Worm (Caenorhabditis elegans): ENCODE data around the gene mtl-1.

mtl-1 gene

DNA sequence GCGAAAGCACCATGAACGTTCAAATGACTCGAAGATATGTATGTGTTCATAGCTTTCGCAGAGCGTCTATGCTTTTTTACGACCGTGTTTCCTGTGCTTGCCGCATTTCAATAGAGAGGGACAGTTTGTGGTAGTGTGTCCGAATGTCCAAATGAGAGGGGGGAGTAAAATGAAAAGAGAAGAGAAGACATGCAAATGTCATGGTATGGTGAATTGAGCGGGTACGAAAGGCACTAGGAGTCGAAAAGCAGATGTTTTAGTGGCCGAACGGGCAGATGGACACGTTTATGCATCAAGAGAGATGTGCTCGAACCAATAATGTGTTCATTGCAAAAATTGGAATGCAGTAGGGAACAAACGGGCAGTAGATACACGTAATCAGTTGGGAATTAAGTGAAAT, 6.2 kb downstream of the mtl-1 start:
- TF ChIP-seq aly-1 (tag; optimal IDR thresholded peaks at IDR 0.05) (no peak), hmg-4 (GFP tag; optimal IDR thresholded peaks at IDR 0.05) (peak; percentile 18)

DNA sequence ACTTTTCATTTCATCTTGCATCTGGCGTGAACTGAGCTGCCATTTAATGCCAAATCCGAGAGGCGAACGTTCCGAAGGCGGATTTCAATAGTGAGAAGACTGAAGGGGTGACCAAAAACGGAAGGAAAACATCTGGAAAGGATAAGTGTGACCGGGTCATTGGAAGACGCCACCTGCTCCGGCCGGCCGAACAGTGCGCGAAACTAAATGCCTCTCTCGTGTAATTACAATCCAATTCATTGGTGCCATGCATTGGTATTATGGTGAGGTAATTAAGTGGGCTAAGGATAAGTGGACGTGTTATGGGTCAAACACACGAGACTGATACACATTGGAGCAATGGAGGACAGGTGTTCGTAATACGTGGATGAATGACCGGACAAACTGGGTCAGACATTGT, 7.1 kb downstream of the mtl-1 start:
- TF ChIP-seq tbx-37 (GFP tag; conservative IDR thresholded peaks at IDR 0.05) (no peak; the same call in 1 of the 2 replicates), hnd-1 (tag; optimal IDR thresholded peaks at IDR 0.05) (no peak), ets-7 (tag; optimal IDR thresholded peaks at IDR 0.05) (no peak), tbx-11 (GFP tag; IDR thresholded peaks at IDR 0.05) (no peak), scrt-1 (GFP tag; IDR thresholded peaks at IDR 0.05) (no peak), ceh-36 (tag; optimal IDR thresholded peaks at IDR 0.05) (peak; percentile 13)

DNA sequence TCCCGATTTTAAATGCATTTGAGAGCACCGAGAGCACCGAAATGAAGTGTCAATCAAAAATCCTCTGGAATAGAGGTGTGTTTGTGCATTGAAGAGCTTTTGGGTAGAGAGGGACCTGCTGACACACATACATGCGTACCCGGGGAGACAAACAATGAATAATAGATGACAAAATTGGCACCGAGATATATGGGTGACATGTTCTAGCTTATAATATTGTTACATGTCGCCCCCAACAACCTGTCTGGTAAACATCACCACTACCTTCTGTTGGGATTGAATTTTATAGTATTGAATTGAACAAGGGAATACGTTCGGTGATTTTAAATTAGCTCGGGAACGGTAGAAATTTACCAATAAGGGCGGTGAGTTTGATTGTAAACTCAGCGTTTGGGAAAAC, 7.9 kb downstream of the mtl-1 start:
- TF ChIP-seq hnd-1 (tag; optimal IDR thresholded peaks at IDR 0.05) (no peak), tbx-37 (GFP tag; conservative IDR thresholded peaks at IDR 0.05) (no peak), scrt-1 (GFP tag; IDR thresholded peaks at IDR 0.05) (no peak), ceh-36 (tag; optimal IDR thresholded peaks at IDR 0.05) (no peak), hmbx-1 (tag; optimal IDR thresholded peaks at IDR 0.05) (no peak), pes-1 (GFP tag; IDR thresholded peaks at IDR 0.05) (no peak), sea-1 (GFP tag; conservative IDR thresholded peaks at IDR 0.05) (no peak), ama-1 (optimal IDR thresholded peaks at IDR 0.05) (no peak), aly-1 (tag; optimal IDR thresholded peaks at IDR 0.05) (no peak), tbx-11 (GFP tag; IDR thresholded peaks at IDR 0.05) (no peak), tra-4 (tag; optimal IDR thresholded peaks at IDR 0.05) (no peak), flt-1 (GFP tag; IDR thresholded peaks at IDR 0.05) (no peak), F13C5.2 (tag; optimal IDR thresholded peaks at IDR 0.05) (no peak), ets-7 (tag; optimal IDR thresholded peaks at IDR 0.05) (no peak), B0310.2 (tag; optimal IDR thresholded peaks at IDR 0.05) (no peak), ceh-13 (GFP tag; optimal IDR thresholded peaks at IDR 0.05) (no peak), hmg-4 (GFP tag; optimal IDR thresholded peaks at IDR 0.05) (no peak)

DNA sequence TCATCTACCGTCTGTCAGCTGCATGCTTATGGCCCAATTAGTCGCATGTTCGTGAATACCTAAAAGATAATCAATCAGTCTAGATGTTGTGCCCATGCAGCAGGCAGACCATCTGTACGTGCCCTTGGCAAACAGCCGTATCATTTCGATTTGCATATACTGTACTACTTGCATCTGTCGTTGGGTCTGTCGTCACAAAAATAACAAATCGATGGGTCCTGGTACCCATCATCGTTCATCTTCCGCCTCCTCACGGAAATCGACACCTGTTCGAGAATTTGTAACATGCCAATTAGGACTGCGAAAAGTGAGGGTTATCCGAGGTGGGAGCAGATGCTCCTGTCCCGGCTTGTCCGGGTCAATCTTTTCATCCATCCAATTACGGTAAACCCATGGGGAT, 8.4 kb downstream of the mtl-1 start:
- TF ChIP-seq tra-4 (tag; optimal IDR thresholded peaks at IDR 0.05): no peak
- TF ChIP-seq aly-1 (tag; optimal IDR thresholded peaks at IDR 0.05): no peak
- no peak for TF ChIP-seq pes-1 (GFP tag; IDR thresholded peaks at IDR 0.05)
- no peak for TF ChIP-seq tbx-11 (GFP tag; IDR thresholded peaks at IDR 0.05)
- TF ChIP-seq hmbx-1 (tag; optimal IDR thresholded peaks at IDR 0.05): no peak
- TF ChIP-seq hnd-1 (tag; optimal IDR thresholded peaks at IDR 0.05): no peak

DNA sequence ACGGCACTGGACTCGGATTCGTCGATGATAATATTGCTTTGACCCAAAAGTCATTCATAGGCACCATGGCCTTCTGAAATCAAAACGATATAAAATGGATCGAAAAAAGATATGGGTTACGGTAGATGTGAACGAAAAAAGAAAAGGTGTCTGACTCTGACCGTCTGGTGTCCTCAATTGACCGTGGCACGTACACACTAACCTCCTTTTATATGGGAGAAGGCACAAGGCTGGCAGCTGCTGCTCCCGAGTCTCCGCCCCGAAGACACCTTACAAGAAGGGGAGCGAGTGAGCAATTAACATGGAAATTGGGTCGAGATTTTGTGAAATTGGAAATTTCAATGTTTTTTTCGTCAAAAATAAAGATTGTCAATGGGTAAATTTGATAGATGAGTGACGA, 10.2 kb downstream of the mtl-1 start, which contains the start of gene egl-46:
Gene egl-46 (minus strand): TSS at position 73 of the 400 bp plus-strand sequence.
- no peak for TF ChIP-seq aly-1 (tag; optimal IDR thresholded peaks at IDR 0.05)
- no peak for TF ChIP-seq flt-1 (GFP tag; IDR thresholded peaks at IDR 0.05)
- no peak for TF ChIP-seq ama-1 (optimal IDR thresholded peaks at IDR 0.05)
- TF ChIP-seq hnd-1 (tag; optimal IDR thresholded peaks at IDR 0.05): no peak
- no peak for TF ChIP-seq tra-4 (tag; optimal IDR thresholded peaks at IDR 0.05)
- TF ChIP-seq hmbx-1 (tag; optimal IDR thresholded peaks at IDR 0.05): no peak
- no peak for TF ChIP-seq tbx-11 (GFP tag; IDR thresholded peaks at IDR 0.05)
- no peak for TF ChIP-seq ceh-13 (GFP tag; optimal IDR thresholded peaks at IDR 0.05)
- TF ChIP-seq F13C5.2 (tag; optimal IDR thresholded peaks at IDR 0.05): no peak
- no peak for TF ChIP-seq hmg-4 (GFP tag; optimal IDR thresholded peaks at IDR 0.05)
- TF ChIP-seq tbx-37 (GFP tag; conservative IDR thresholded peaks at IDR 0.05): no peak
- TF ChIP-seq scrt-1 (GFP tag; IDR thresholded peaks at IDR 0.05): no peak
- no peak for TF ChIP-seq B0310.2 (tag; optimal IDR thresholded peaks at IDR 0.05)
- TF ChIP-seq sea-1 (GFP tag; conservative IDR thresholded peaks at IDR 0.05): no peak
- no peak for TF ChIP-seq pes-1 (GFP tag; IDR thresholded peaks at IDR 0.05)
- no peak for TF ChIP-seq ceh-36 (tag; optimal IDR thresholded peaks at IDR 0.05)
- no peak for TF ChIP-seq ets-7 (tag; optimal IDR thresholded peaks at IDR 0.05)

DNA sequence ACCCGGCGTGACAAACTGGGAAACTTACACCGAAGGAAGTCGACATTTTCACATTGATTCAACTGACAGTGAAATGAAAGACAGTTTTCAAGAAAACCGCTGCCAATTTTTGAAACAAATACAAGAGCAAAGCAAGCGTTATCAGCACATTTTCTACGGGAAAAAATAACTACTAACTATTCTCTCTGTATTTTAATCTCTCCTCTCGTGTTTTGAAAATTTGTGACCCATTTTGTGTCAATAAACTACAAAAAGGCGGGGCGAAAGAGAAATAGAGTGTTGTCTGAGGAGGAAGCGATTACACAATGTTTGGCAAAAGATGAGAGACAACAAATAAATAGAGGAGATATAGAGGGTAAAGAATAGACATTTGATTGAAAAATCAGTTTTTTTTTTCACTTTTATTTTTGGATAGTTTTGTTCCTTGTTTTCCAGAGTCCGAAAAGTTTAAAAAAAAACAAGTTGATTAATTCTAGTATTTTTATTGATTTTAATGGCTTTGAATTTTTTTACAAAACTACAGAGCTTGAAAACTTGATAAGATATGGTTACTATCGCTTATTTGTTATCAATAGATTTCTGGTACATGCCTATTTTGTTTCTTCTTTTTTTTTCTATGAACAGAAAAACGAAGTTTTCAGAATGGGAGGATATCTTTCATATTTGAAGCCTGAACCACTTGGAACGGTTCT, 15.4 kb downstream of the mtl-1 start, which contains the start of gene cest-34:
Gene cest-34 (plus strand): TSS at position 642 of the 692 bp plus-strand sequence.
- no peak for TF ChIP-seq hnd-1 (tag; optimal IDR thresholded peaks at IDR 0.05)
- TF ChIP-seq tbx-37 (GFP tag; conservative IDR thresholded peaks at IDR 0.05): no peak
- TF ChIP-seq ets-7 (tag; optimal IDR thresholded peaks at IDR 0.05): no peak
- TF ChIP-seq flt-1 (GFP tag; IDR thresholded peaks at IDR 0.05): no peak
- no peak for TF ChIP-seq ama-1 (optimal IDR thresholded peaks at IDR 0.05)
- TF ChIP-seq tbx-11 (GFP tag; IDR thresholded peaks at IDR 0.05): no peak
- TF ChIP-seq aly-1 (tag; optimal IDR thresholded peaks at IDR 0.05): no peak
- no peak for TF ChIP-seq F13C5.2 (tag; optimal IDR thresholded peaks at IDR 0.05)
- TF ChIP-seq sea-1 (GFP tag; conservative IDR thresholded peaks at IDR 0.05): no peak
- TF ChIP-seq hmg-4 (GFP tag; optimal IDR thresholded peaks at IDR 0.05): no peak
- no peak for TF ChIP-seq B0310.2 (tag; optimal IDR thresholded peaks at IDR 0.05)
- no peak for TF ChIP-seq scrt-1 (GFP tag; IDR thresholded peaks at IDR 0.05)
- no peak for TF ChIP-seq hmbx-1 (tag; optimal IDR thresholded peaks at IDR 0.05)
- no peak for TF ChIP-seq ceh-36 (tag; optimal IDR thresholded peaks at IDR 0.05)
- TF ChIP-seq ceh-13 (GFP tag; optimal IDR thresholded peaks at IDR 0.05): no peak

DNA sequence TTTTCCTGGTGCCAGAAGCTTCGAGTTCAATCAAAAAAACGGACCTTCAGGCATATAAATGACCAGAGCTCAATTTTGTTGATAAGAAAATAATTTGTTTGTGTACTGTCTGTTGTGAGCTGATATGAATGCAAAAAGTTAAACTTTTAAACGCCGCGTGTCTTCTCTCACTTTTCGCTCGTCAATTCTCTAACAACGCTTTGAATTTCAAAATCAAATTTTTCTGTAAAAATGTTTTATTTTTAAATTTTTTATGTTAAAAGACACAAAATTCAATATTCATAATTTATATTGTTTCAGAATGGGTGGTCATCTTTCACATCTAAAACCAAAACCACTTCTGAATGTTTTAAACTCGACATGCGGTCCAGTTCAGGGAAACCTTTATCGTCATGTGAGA, 17.7 kb downstream of the mtl-1 start, which contains the start of gene cest-31:
Gene cest-31 (plus strand): TSS at position 301 of the 400 bp plus-strand sequence.
- no peak for TF ChIP-seq B0310.2 (tag; optimal IDR thresholded peaks at IDR 0.05)
- no peak for TF ChIP-seq tbx-11 (GFP tag; IDR thresholded peaks at IDR 0.05)
- TF ChIP-seq hmbx-1 (tag; optimal IDR thresholded peaks at IDR 0.05): no peak
- no peak for TF ChIP-seq scrt-1 (GFP tag; IDR thresholded peaks at IDR 0.05)
- TF ChIP-seq tra-4 (tag; optimal IDR thresholded peaks at IDR 0.05): no peak
- no peak for TF ChIP-seq ets-7 (tag; optimal IDR thresholded peaks at IDR 0.05)

DNA sequence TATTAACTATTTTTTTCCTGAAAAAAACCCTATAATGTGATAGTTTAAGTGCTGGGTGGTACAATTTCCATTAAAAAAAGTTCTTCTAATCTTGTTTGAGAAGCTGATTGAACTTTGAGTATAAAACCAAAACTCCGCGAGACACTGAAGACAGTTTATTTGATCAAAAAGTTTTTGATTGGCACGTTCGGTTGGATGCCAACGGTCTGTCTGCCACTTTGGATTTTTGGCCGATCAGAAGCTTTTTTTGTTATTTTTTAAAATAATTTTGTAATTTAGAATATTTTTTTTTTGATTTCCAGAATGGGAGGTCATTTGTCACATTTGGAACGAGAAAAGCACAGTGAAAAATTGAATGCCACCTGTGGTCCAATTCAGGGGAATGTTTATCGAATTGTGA, 22.1 kb downstream of the mtl-1 start, which contains the start of gene cest-28:
Gene cest-28 (plus strand): TSS at position 301 of the 400 bp plus-strand sequence.
- no peak for TF ChIP-seq flt-1 (GFP tag; IDR thresholded peaks at IDR 0.05)

Data from whole organism, early embryonic.